Worm (Caenorhabditis elegans) whole organism, early embryonic: Measurements from ENCODE around the gene T21C12.8.

Experiments
- B0310.2 ChIP-seq: sonication (generic microtip); optimal IDR thresholded peaks from 2 replicates; lab custom pipeline; 2016; ENCODE audit warnings: mild to moderate bottlenecking, missing genetic modification characterization, missing compliant biosample characterization
- F13C5.2 ChIP-seq: sonication (generic microtip); optimal IDR thresholded peaks from 2 replicates; lab custom pipeline; 2017; ENCODE audit warnings: mild to moderate bottlenecking, missing genetic modification characterization, inconsistent platforms, missing compliant biosample characterization
- aly-1 ChIP-seq: sonication (generic microtip); optimal IDR thresholded peaks from 2 replicates; lab custom pipeline; 2016; ENCODE audit warnings: missing genetic modification characterization, missing compliant biosample characterization
- ama-1 ChIP-seq: fragments of 150-350 bp; optimal IDR thresholded peaks from 2 replicates; lab custom pipeline; 2014
- ceh-36 ChIP-seq: sonication (generic microtip); optimal IDR thresholded peaks from 2 replicates; lab custom pipeline; 2016; ENCODE audit warnings: missing genetic modification characterization, inconsistent platforms, missing compliant biosample characterization
- ets-7 ChIP-seq: sonication (generic microtip); optimal IDR thresholded peaks from 2 replicates; lab custom pipeline; 2016; ENCODE audit warnings: missing genotype, missing genetic modification characterization, missing compliant biosample characterization
- hmbx-1 ChIP-seq: sonication (generic microtip); optimal IDR thresholded peaks from 2 replicates; lab custom pipeline; 2016; ENCODE audit warnings: mild to moderate bottlenecking, missing genetic modification characterization, missing compliant biosample characterization
- hnd-1 ChIP-seq: sonication (generic microtip); optimal IDR thresholded peaks from 2 replicates; lab custom pipeline; 2016; ENCODE audit warnings: missing genetic modification characterization, missing compliant biosample characterization
- pes-1 ChIP-seq: fragments of 200-800 bp; sonication (Bioruptor generic); IDR thresholded peaks from 2 replicates; pipeline ENCODE4 v1.3.6; 2022; ENCODE audit warnings: missing genetic modification reagents, missing genetic modification characterization, missing compliant biosample characterization
- sea-1 ChIP-seq: fragments of 200-800 bp; sonication (Bioruptor generic); conservative IDR thresholded peaks from 2 replicates; pipeline ENCODE4 v1.3.6; 2022; ENCODE audit warnings: missing genetic modification characterization, missing compliant biosample characterization
- tbx-11 ChIP-seq: fragments of 200-800 bp; sonication (Bioruptor generic); IDR thresholded peaks from 2 replicates; pipeline ENCODE4 v1.3.6; 2022; ENCODE audit warnings: missing genetic modification characterization, missing compliant biosample characterization
- tbx-37 ChIP-seq: fragments of 200-800 bp; sonication (Bioruptor generic); conservative IDR thresholded peaks from 2 replicates; pipeline ENCODE4 v1.3.6; 2022; ENCODE audit warnings: missing genetic modification reagents, missing genetic modification characterization, missing compliant biosample characterization
- tra-4 ChIP-seq: sonication (generic microtip); optimal IDR thresholded peaks from 2 replicates; lab custom pipeline; 2017; ENCODE audit warnings: missing genetic modification characterization, missing compliant biosample characterization

DNA sequence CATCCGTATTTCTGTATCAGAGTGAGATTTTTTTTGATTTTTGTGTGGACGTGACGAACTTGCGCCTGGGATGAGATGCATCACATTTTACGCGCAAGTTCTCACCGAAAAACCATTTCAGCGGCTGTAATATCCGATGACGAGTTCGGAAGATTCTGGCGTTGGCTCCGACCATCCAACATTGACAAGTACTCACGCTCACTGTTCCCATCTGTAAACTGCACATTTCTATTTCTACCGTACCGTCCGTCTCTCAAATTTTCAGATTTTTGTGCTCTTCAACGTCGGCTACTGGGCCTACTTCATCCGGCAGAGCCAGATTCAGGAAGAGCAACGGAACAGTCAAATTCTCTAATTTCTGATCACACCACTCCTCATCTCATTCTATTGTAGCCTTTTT is 25.4 kb downstream of the T21C12.8 start:
- no peak for TF ChIP-seq pes-1
- no peak for TF ChIP-seq F13C5.2 (tag; lab: Kevin White, UChicago)
- TF ChIP-seq ama-1 (lab: Kevin White, UChicago), result no peak
- TF ChIP-seq sea-1 (GFP tag; lab: Robert Waterston, UW), result no peak
- no peak for TF ChIP-seq hmbx-1 (tag; lab: Kevin White, UChicago)
- no peak for TF ChIP-seq B0310.2 (tag; lab: Kevin White, UChicago)
- TF ChIP-seq tbx-11 (GFP tag; lab: Robert Waterston, UW), result no peak
- no peak for TF ChIP-seq aly-1 (tag; lab: Kevin White, UChicago)
- TF ChIP-seq ets-7, result no peak
- no peak for TF ChIP-seq tra-4 (tag; lab: Kevin White, UChicago)
- TF ChIP-seq tbx-37 (GFP tag; lab: Robert Waterston, UW), result no peak
- TF ChIP-seq ceh-36 (tag; lab: Kevin White, UChicago), result no peak
- no peak for TF ChIP-seq hnd-1
